Fruit fly (Drosophila melanogaster) S2 (cell line): ENCODE measurements around the gene CG34427.

Source experiments
- CG8478 ChIP-seq: fragments of >200 bp; optimal IDR thresholded peaks from 2 replicates; lab custom pipeline; 2018
- CTCF ChIP-seq, 2 experiments: fragments of >200 bp; optimal IDR thresholded peaks; 2 replicates each; lab custom pipeline; 2018

The CG34427 gene

DNA sequence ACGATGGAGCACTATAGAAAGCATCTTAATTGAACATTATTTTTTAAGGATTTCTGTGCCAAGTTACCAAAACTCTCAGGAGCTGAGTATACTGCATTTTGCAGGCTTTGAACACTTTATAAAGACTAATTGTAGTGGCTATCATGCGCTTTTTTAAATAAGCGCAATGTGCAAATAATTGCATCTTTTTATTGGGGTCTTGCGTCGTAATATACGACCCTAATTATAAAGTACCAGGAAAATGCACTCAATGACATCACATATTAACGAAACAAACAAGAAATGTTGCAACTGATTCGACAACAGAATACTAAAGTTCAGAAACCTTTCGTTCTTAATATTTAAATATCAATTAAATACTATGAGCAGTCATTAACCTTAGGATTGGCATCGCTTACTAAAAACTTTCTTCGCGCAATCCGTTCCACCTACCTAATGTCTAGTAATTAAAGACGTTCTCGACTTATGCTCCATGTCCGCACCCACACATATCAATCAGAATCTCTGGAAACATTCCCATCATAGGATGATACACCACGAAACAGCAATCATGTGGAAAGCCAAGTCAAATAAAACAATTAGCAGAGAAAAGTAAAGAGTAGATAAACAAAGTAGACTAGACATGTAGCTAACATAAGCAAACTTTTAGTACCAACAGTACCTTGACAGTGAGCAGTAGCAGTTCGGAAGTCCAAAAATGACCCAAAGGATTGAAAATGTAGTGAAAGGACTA lies at the start of gene CG34427, which contains the start of gene CG32023:
TSS of gene CG34427 (plus strand) at position 683 of the 733 bp plus-strand sequence.
TSS of gene CG32023 (minus strand) at position 101 of the 733 bp plus-strand sequence.
- TF ChIP-seq CG8478 (lab: Kevin White, UChicago) (no peak), CTCF (optimal IDR thresholded peaks at IDR 0.05; lab: Kevin White, UChicago) (no peak)

DNA sequence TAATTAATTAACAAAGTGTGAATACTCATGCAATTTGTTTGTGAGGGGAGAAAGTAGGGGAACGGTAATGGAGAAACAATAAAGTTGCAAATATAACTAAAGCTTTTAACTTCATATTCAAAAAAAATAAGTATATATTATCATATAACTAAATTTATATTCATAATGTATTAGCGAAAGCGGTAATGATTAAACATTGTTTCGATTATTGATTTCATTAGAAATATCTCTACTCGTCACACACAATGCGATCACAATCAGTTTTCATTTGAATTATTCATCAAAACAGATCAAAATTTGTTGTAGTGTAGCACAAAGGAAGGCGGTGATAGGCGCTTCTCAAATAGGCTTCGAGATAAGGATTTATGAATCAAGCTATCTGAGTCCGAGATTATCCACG lies 48.9 kb upstream of the CG34427 start, which contains the start of gene CG6576:
TSS of gene CG6576 (plus strand) at position 301 of the 400 bp plus-strand sequence.
- TF ChIP-seq CG8478 (lab: Kevin White, UChicago): no peak
- TF ChIP-seq CTCF (optimal IDR thresholded peaks at IDR 0.05; lab: Kevin White, UChicago): no peak

DNA sequence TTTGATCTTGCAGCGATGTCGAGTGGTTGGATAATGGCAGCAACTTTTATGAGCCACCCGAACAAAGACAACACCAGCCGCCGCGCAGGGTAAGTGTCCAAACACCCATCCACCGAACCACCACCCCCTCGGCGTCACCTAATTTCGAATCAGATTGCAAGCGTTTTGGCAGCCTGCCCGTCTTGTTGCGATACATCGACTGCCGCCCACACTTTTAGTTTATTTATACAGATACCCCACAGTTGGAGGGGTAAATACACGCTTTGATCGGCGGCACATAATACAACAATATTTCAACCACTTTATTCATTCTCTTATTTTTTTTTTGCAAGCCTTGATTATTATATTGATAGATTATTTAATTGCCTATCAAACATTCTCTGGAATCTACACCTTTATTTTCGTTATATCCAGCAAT lies 41.5 kb upstream of the CG34427 start:
- TF ChIP-seq CTCF (optimal IDR thresholded peaks at IDR 0.05; lab: Kevin White, UChicago) (no peak), CG8478 (lab: Kevin White, UChicago) (no peak)

DNA sequence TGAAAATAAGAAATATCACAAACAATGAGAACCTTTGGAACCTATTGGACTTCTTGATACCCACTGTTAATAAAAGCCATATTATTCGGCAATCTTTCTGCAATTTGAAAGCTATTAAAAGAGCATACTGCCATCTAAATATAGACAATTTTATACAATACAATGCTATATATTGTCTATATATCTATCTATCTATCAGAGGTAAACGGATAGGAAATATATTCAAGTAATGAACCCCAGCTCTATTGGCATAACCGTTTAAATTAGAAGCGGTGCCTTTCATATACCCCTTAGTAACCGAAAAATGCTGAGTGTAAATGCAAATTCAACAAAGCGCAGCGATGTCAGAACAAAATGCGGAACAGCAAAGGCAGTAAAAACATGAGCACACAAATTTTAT lies 40.8 kb upstream of the CG34427 start:
- TF ChIP-seq CG8478 (lab: Kevin White, UChicago) (no peak), CTCF (optimal IDR thresholded peaks at IDR 0.05; lab: Kevin White, UChicago) (no peak)

DNA sequence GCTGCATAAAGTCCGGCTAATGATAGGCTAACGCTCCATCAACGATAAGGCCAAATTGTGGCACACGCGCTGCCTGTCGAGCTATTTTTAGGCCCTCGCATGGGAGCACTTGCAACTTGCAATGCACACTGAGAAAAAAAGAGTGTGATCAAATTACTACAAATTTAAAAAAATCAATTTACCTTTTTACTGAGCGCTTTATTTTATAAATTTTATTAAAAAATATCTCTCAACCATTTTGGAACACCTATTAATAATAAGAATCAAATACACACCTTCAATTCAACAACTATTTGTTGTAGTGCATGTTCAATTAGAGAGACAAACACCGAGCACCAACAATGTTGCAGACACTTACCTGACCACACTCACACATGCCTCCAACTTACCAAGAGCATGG lies 39.1 kb upstream of the CG34427 start:
- TF ChIP-seq CTCF (optimal IDR thresholded peaks at IDR 0.05; lab: Kevin White, UChicago) (no peak), CG8478 (lab: Kevin White, UChicago) (no peak)

DNA sequence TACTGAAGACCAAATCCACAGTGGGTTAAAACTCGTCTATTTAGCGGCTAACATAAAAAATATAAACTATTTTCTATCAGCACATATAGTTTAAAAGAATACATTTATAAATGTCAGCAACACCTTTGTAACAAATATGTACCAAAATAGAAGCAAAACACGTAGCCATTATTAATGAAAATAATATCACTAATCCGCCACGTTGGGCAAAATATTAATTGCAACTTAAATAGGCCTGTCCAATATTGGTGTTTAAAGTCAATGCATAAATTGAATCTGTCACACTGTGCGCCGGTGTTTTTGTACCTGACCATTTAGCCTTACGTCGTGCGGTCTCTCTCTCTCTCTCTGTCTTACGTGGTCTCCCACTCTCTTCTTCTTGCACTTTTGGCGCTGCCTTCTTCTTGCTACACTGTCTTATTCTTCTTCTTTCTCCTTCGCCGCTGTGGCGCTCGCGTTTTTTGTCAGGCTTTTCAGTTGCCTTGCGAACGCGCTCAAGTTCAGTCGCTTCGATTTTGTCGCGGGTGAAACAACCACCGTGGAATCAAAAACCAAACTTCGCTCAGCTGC lies 38.5 kb upstream of the CG34427 start:
- TF ChIP-seq CTCF (optimal IDR thresholded peaks at IDR 0.05; lab: Kevin White, UChicago) (no peak), CG8478 (lab: Kevin White, UChicago) (no peak)

DNA sequence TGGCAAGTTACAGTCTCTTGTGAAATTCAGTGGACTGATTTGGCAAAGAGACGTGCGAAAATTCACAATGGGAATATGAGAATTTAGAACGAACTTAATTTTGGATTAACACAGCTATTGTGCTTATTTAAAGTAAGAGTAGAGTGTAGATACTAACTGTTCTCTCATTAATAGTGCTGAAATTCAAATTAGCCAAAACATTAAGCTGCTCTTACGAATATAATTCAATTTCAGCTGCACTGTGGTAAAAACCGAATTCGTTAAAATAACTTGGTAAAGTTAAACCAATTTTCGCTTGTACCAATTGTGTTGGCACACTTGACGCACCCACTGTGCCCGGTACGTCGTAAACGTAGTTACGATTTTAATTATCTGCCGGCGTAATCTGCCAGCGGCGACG lies 36.7 kb upstream of the CG34427 start:
- no peak for TF ChIP-seq CTCF (optimal IDR thresholded peaks at IDR 0.05; lab: Kevin White, UChicago)
- no peak for TF ChIP-seq CG8478 (lab: Kevin White, UChicago)

DNA sequence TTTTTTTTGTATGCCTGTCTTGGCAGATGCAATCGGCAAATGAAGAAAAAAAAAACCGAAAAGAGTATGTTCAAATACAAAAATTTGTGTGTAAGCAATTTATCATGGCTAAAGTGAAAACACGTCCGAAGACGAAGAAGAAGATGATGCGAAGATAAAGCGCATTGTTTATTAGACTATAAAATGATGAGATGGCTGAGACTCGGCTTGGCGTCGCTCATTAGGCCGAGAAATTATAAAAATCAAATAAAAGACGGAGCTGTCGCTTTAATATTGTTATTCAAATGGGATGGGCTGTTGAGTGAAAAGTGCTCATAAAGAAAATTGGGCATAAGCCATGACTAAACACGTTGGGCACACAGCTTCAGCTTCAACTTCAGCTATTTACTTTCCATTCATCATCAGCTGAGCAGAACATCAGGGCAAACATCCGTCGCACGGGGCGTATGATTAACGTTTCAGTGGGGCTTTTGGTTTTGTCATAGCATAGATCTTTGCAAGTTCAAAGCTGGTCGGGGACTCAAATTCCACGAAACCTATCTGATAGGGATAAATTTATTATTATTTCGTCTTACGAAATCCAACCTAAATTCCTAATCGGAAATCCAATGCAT lies 33.8 kb upstream of the CG34427 start:
- TF ChIP-seq CG8478 (lab: Kevin White, UChicago) (no peak), CTCF (optimal IDR thresholded peaks at IDR 0.05; lab: Kevin White, UChicago) (no peak)

DNA sequence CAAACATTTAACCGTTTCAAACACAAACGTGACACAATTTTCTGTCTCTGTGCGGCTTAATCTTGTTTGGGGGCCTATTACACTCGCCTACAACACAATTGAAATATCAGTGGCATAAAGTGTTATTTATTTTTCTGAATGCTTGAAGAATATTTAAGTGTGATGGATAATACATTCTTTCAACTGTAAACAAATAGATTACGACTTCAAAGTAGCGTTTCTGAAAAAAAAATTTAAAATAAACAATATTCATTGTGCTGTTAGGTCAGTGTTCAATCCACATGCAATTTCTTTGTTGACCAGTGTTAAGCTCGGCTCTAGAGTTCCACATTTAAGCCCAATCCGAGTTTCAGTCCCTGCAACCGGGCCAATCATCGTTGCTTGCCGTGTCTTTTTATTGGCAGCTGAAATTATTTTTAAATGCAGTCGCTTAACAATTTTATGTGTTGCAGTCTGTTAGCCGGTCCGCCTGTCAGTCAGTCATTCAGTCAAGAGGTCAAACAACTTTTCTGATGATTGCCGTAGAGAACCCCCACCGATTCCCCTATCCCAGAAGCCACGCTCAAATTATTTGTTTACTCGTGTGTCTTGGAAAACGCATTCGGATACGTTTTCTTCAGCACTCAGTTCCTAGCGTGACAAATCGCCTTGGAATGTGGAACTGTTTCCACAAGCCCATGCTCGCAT lies 31.4 kb upstream of the CG34427 start:
- TF ChIP-seq CTCF (optimal IDR thresholded peaks at IDR 0.05; lab: Kevin White, UChicago) (no peak), CG8478 (lab: Kevin White, UChicago) (no peak)

DNA sequence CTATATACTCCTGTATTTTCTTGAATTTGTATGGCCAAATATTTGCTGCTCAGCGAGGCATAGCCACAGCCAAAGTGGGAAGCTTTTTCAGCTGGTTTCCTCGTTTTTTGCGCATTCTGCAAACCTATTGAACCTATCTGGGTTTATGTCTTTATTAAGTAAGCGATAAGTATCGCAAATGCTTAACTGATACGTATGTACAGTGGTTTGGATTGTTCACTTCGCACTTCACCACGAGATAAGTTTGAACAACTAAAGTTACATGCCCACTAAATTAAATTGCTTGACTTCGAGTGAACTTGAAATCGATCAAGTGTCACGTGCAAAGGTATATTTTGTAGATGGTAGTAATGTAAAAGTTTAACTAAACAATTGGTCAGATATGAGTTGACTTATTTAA lies 30.9 kb upstream of the CG34427 start:
- TF ChIP-seq CG8478 (lab: Kevin White, UChicago): no peak
- no peak for TF ChIP-seq CTCF (optimal IDR thresholded peaks at IDR 0.05; lab: Kevin White, UChicago)

DNA sequence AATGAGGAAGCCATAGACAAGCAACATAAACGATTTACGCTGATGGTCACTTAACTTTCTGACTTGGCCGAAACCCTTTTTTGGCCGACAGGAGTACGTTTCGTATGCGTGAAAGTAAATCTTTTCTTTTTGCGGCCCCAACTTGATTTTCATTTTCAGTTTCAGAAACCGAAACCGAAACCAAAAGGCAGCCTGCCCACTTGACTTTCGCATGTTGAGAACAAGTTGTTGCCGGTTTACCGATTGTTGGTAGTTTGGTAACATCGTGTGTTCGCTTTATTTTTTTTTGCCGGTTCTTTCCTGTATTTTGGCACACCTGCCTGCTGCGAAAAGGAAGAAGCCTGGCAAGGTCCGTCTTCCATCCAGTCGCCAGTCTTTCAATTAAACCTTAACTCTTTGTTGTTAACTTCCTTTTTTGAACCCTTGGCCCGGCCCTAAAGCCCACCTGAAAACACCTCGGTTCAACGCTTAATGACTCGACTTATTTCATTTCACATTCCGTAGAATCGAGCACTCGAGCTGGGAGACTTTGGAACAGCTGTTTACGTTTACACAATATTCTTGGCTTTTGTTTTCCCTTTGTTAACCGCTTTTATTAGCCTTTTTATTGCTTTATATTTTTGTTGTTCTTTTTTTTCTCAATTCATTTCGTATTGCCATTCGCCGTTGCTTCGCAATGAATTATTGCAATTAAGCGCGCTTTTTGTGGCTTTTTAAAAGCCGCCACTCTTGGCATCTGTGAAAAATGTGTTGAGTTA lies 29.4 kb upstream of the CG34427 start:
- no peak for TF ChIP-seq CG8478 (lab: Kevin White, UChicago)
- no peak for TF ChIP-seq CTCF (optimal IDR thresholded peaks at IDR 0.05; lab: Kevin White, UChicago)

DNA sequence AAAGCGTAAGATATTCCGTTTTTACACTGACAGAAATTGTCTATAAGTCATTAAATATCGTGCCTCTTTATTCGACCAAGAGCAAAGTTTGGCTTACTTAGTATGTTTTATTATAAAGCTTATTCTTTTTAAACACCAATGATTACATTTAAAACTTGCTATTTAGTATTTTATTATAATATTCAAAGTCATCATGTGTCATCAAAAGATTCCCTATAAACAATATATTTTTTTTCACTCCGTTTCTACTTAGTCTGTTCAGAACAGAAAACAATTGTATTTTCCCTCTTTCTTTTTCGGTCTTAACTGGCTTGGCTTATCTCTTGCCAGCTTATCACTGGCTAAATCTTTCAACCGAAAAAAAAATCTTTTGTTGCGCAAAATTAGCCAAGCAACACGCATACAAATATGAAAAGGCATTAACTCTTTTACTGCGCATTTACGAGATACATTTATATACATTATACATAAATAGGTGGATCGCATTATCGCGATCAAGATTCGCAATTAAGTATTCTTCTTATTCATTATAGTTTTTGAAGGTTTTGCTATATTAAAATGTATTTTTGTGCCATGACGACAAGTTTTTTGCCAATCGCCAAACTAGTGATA lies 27.1 kb upstream of the CG34427 start:
- no peak for TF ChIP-seq CTCF (optimal IDR thresholded peaks at IDR 0.05; lab: Kevin White, UChicago)
- no peak for TF ChIP-seq CG8478 (lab: Kevin White, UChicago)

DNA sequence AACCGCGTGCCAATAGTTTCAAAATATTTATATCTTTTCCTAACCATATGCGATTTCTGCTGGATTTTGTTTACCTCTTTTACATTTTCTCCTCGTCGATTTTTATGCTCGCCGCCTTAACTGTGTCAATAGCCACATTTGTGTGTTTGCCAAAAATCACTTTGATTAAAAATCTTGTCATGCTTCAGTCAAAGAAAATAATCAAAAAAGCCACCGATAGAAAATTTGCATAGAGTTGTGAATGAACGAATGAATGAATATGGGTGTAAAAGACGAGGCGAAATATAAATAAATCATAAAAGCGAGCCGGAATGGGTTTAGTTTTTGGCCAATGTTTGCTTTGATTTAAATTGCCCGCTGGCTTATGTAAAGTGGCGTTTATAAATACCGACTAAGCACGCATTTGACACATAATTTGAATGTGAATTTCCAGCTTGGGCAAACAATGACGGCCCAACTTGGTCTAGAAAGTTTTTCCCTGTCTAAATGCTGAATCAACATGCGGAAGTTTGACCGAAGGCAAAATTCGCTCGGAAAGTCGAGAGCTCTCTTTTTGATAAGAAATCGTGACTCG lies 23.8 kb upstream of the CG34427 start:
- TF ChIP-seq CTCF (optimal IDR thresholded peaks at IDR 0.05; lab: Kevin White, UChicago): no peak
- TF ChIP-seq CG8478 (lab: Kevin White, UChicago): no peak
